Fruit fly (Drosophila melanogaster): ENCODE measurements around the gene CG31676.
A peak's percentile ranks its signal among the peaks of the same experiment; 100 is the strongest.

Gene CG31676

DNA sequence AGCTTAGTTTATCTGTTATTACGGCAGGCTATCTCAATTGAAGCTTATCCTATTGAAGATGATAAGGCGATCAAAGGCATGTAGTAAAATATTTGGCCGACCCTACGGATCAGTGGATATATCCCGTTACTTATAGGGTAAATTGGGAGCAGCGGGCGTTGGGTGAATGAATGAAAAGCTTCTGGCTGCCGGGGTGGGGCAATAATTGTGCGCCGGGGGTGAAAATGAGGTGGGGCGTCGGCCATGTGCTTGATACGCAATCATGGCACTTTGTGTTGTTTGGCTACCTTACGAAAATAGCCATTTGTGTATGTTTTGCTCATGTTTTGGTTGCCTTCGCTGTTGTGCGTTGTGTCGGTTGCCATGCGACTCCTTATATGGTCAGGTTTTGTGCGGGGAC is 38.7 kb upstream of the CG31676 start (continued):
- TF ChIP-seq mirr (GFP tag; optimal IDR thresholded peaks at IDR 0.05) (peak; percentile 13), pnt (GFP tag; optimal IDR thresholded peaks at IDR 0.05) (no peak), CG6854 (GFP tag; optimal IDR thresholded peaks at IDR 0.05) (no peak), CG17829 (tag; optimal IDR thresholded peaks at IDR 0.05) (no peak), CG34376 (GFP tag; optimal IDR thresholded peaks at IDR 0.05) (peak; percentile 5)

- TF ChIP-seq pho (GFP tag; optimal IDR thresholded peaks at IDR 0.05) (no peak), H15 (GFP tag; IDR thresholded peaks at IDR 0.05) (peak; percentile 45; the same call in 1 of the 3 replicates), pan (optimal IDR thresholded peaks at IDR 0.05) (no peak), pan (GFP tag; optimal IDR thresholded peaks at IDR 0.05 in 1 of 2, IDR thresholded peaks at IDR 0.05 in 1 of 2) (peak in 1 of 2 experiments; percentile 52), TFAM (GFP tag; optimal IDR thresholded peaks at IDR 0.05) (no peak), CG13624 (GFP tag; optimal IDR thresholded peaks at IDR 0.05) (no peak), Drgx (GFP tag; IDR thresholded peaks at IDR 0.05) (peak; percentile 83), Rfx (GFP tag; IDR thresholded peaks at IDR 0.05) (peak; percentile 33; the same call in 1 of the 2 replicates), CG10147 (GFP tag; optimal IDR thresholded peaks at IDR 0.05) (no peak), Opbp (GFP tag; IDR thresholded peaks at IDR 0.05; ENCODE audit: partially characterized antibody) (no peak), yki (optimal IDR thresholded peaks at IDR 0.05) (no peak), Ada2b (GFP tag; IDR thresholded peaks at IDR 0.05) (peak; percentile 43; the same call in 1 of the 2 replicates), gro (GFP tag; optimal IDR thresholded peaks at IDR 0.05) (no peak), cas (GFP tag; IDR thresholded peaks at IDR 0.05) (no peak), CG14710 (tag; optimal IDR thresholded peaks at IDR 0.05) (no peak), Taf1 (GFP tag; IDR thresholded peaks at IDR 0.05) (0 out of 2 replicates have a peak, but pooled peaks have one; percentile 3), CG14014 (GFP tag; IDR thresholded peaks at IDR 0.05) (peak; percentile 35; the same call in 1 of the 2 replicates), tgo (GFP tag; IDR thresholded peaks at IDR 0.05) (no peak), D19B (GFP tag; optimal IDR thresholded peaks at IDR 0.05) (no peak), CG18599 (GFP tag; optimal IDR thresholded peaks at IDR 0.05) (no peak), CG15696 (tag; optimal IDR thresholded peaks at IDR 0.05) (no peak), gfzf (GFP tag; optimal IDR thresholded peaks at IDR 0.05) (no peak), CG2678 (tag; optimal IDR thresholded peaks at IDR 0.05) (no peak), wdn (GFP tag; IDR thresholded peaks at IDR 0.05) (no peak), CG10462 (GFP tag; optimal IDR thresholded peaks at IDR 0.05) (no peak), lilli (GFP tag; optimal IDR thresholded peaks at IDR 0.05) (no peak), D (optimal IDR thresholded peaks at IDR 0.05) (no peak), D (GFP tag; optimal IDR thresholded peaks at IDR 0.05) (no peak), Ssrp (tag; optimal IDR thresholded peaks at IDR 0.05) (no peak), CG13424 (tag; optimal IDR thresholded peaks at IDR 0.05) (no peak), lab (GFP tag; optimal IDR thresholded peaks at IDR 0.05) (no peak), Bgb (GFP tag; IDR thresholded peaks at IDR 0.05; ENCODE audit: partially characterized antibody) (no peak), CG17186 (GFP tag; optimal IDR thresholded peaks at IDR 0.05) (no peak), ranshi (GFP tag; IDR thresholded peaks at IDR 0.05) (peak; percentile 28; the same call in 1 of the 2 replicates), CG14441 (GFP tag; IDR thresholded peaks at IDR 0.05) (peak; percentile 12; the same call in 1 of the 2 replicates), Aef1 (GFP tag; IDR thresholded peaks at IDR 0.05) (peak; percentile 34; the same call in 2 of the 3 replicates), Med (GFP tag) (peak; percentile 23), gce (GFP tag; IDR thresholded peaks at IDR 0.05) (no peak), Rx (GFP tag; IDR thresholded peaks at IDR 0.05) (0 out of 2 replicates have a peak, but pooled peaks have one; percentile 14), Bteb2 (GFP tag; optimal IDR thresholded peaks at IDR 0.05) (no peak), sug (tag; optimal IDR thresholded peaks at IDR 0.05) (no peak), Fer1 (GFP tag; optimal IDR thresholded peaks at IDR 0.05) (no peak), CG11504 (tag; optimal IDR thresholded peaks at IDR 0.05) (peak; percentile 20), HHEX (GFP tag; optimal IDR thresholded peaks at IDR 0.05) (peak; percentile 4), sr (GFP tag; IDR thresholded peaks at IDR 0.05) (no peak), Neu2 (GFP tag; optimal IDR thresholded peaks at IDR 0.05; ENCODE audit: borderline replicate concordance) (no peak)
These were observed 38.3 kb upstream of the CG31676 start for dm6 chr2L:20802204-20802603.

Measured in whole organism, embryonic.